ENCODE assay signal across 2 fruit fly cellular contexts in the genomic region with DNA sequence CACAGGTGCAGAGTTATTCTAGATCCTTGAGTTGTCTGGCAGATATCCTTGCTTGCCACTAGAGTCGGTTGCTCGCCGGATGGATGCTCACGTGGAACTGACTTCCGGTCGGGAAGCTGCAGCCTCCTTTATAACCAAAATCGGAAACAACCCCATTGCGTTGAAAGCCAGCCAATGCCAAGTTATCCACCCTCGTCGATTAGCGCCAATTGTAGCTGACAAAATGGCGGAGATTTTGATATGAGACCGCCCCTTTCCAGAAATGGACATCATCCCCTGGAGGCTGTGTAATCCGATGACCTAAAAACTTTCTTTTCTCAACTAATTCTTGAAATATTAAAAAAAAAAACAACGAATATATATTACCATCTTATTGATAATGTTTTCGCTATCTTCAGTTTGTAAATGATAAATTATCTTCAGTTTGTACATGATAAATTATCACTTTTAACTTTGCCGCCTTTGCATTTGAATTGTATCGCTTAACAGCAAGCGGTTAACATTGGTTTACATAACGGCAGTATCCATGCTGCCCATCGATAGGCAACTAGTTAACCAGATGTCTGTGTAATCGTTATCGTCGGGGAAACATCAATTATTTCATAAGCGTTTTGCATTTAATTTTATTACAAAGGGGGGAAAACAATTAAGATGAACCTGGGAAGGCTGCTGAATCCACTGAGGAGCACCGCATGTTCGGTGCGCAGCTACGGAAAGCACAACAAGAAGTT.
TF ChIP-seq lines count a peak whose summit lies in the region.

A gene (minus strand): TSS at position 99 of the 731 bp plus-strand sequence.
A gene (plus strand): TSS at position 556 of the 731 bp plus-strand sequence.

- no peak for TF ChIP-seq CTCF in whole organism, embryonic (GFP tag; optimal IDR thresholded peaks at IDR 0.05; lab: Kevin White, UChicago)

TF ChIP-seq in whole organism, embryonic, 481 proteins besides CTCF, POLR2A, EP300 and RAD21 (continues in another document):
- TF ChIP-seq croc (GFP tag; conservative IDR thresholded peaks at IDR 0.05; lab: Robert Waterston, UW): no peak
- TF ChIP-seq inv (GFP tag; IDR thresholded peaks at IDR 0.05; lab: Robert Waterston, UW; ENCODE audit: partially characterized antibody): peak; percentile 60
- peak; percentile 6 for TF ChIP-seq exex (tag; optimal IDR thresholded peaks at IDR 0.05; lab: Kevin White, UChicago)
- no peak for TF ChIP-seq nom (GFP tag; optimal IDR thresholded peaks at IDR 0.05; lab: Kevin White, UChicago)
- peak; percentile 18 for TF ChIP-seq CG4617 (GFP tag; optimal IDR thresholded peaks at IDR 0.05; lab: Kevin White, UChicago; ENCODE audit: borderline replicate concordance)
- TF ChIP-seq CG11247 (GFP tag; IDR thresholded peaks at IDR 0.05; lab: Robert Waterston, UW): no peak
- TF ChIP-seq CG34224 (GFP tag; IDR thresholded peaks at IDR 0.05; lab: Robert Waterston, UW; ENCODE audit: partially characterized antibody): peak; percentile 90
- peak; percentile 97 for TF ChIP-seq CG6791 (GFP tag; IDR thresholded peaks at IDR 0.05; lab: Robert Waterston, UW; ENCODE audit: partially characterized antibody)
- no peak for TF ChIP-seq CG32772 (GFP tag; IDR thresholded peaks at IDR 0.05; lab: Robert Waterston, UW)
- TF ChIP-seq Doc2 (GFP tag; IDR thresholded peaks at IDR 0.05; lab: Robert Waterston, UW): no peak
- TF ChIP-seq crc (GFP tag; optimal IDR thresholded peaks at IDR 0.05; lab: Kevin White, UChicago): no peak
- TF ChIP-seq CG30431 (GFP tag; optimal IDR thresholded peaks at IDR 0.05; lab: Kevin White, UChicago): no peak
- TF ChIP-seq CG8388 (GFP tag; optimal IDR thresholded peaks at IDR 0.05; lab: Kevin White, UChicago): no peak
- TF ChIP-seq CG4328 (GFP tag; optimal IDR thresholded peaks at IDR 0.05; lab: Kevin White, UChicago): no peak
- TF ChIP-seq CG7786 (GFP tag; optimal IDR thresholded peaks at IDR 0.05; lab: Kevin White, UChicago): no peak
- no peak for TF ChIP-seq pnt (GFP tag; optimal IDR thresholded peaks at IDR 0.05; lab: Kevin White, UChicago)
- TF ChIP-seq Optix (GFP tag; IDR thresholded peaks at IDR 0.05; lab: Robert Waterston, UW): no peak
- TF ChIP-seq kah (GFP tag; optimal IDR thresholded peaks at IDR 0.05; lab: Kevin White, UChicago): no peak
- peak; percentile 81 for TF ChIP-seq sna (GFP tag; IDR thresholded peaks at IDR 0.05; lab: Robert Waterston, UW; ENCODE audit: partially characterized antibody)
- peak; percentile 81; the same call in 1 of the 2 replicates for TF ChIP-seq amos (GFP tag; IDR thresholded peaks at IDR 0.05; lab: Robert Waterston, UW; ENCODE audit: partially characterized antibody)
- peak; percentile 100 for TF ChIP-seq HLH4C (GFP tag; IDR thresholded peaks at IDR 0.05; lab: Robert Waterston, UW; ENCODE audit: partially characterized antibody)
- TF ChIP-seq CG13287 (GFP tag; IDR thresholded peaks at IDR 0.05; lab: Robert Waterston, UW; ENCODE audit: partially characterized antibody): peak; percentile 81
- no peak for TF ChIP-seq CG6689 (GFP tag; IDR thresholded peaks at IDR 0.05; lab: Robert Waterston, UW)
- peak; percentile 61; the same call in 1 of the 2 replicates for TF ChIP-seq seq (GFP tag; IDR thresholded peaks at IDR 0.05; lab: Robert Waterston, UW)
- no peak for TF ChIP-seq Eip74EF (GFP tag; optimal IDR thresholded peaks at IDR 0.05; lab: Kevin White, UChicago)
- TF ChIP-seq fd3F (GFP tag; optimal IDR thresholded peaks at IDR 0.05; lab: Kevin White, UChicago): no peak
- TF ChIP-seq chn (GFP tag; optimal IDR thresholded peaks at IDR 0.05; lab: Kevin White, UChicago): no peak
- no peak for TF ChIP-seq CG11085 (GFP tag; IDR thresholded peaks at IDR 0.05; lab: Robert Waterston, UW)
- no peak for TF ChIP-seq fd64A (GFP tag; optimal IDR thresholded peaks at IDR 0.05; lab: Kevin White, UChicago)
- TF ChIP-seq unc-4 (GFP tag; IDR thresholded peaks at IDR 0.05; lab: Robert Waterston, UW; ENCODE audit: partially characterized antibody): peak; percentile 65
- no peak for TF ChIP-seq Xrp1 (GFP tag; IDR thresholded peaks at IDR 0.05; lab: Robert Waterston, UW)
- no peak for TF ChIP-seq dimm (GFP tag; IDR thresholded peaks at IDR 0.05; lab: Robert Waterston, UW)
- peak; percentile 70 for TF ChIP-seq Doc3 (GFP tag; IDR thresholded peaks at IDR 0.05; lab: Robert Waterston, UW; ENCODE audit: partially characterized antibody)
- TF ChIP-seq Rfx (GFP tag; IDR thresholded peaks at IDR 0.05; lab: Robert Waterston, UW): no peak
- no peak for TF ChIP-seq cwo (GFP tag; optimal IDR thresholded peaks at IDR 0.05; lab: Kevin White, UChicago)
- peak; percentile 91 for TF ChIP-seq zen2 (GFP tag; IDR thresholded peaks at IDR 0.05; lab: Robert Waterston, UW; ENCODE audit: partially characterized antibody)
- TF ChIP-seq Dp (GFP tag; optimal IDR thresholded peaks at IDR 0.05; lab: Kevin White, UChicago): peak; percentile 80
- TF ChIP-seq CG11398 (GFP tag; optimal IDR thresholded peaks at IDR 0.05; lab: Kevin White, UChicago): no peak
- TF ChIP-seq pzg (GFP tag; optimal IDR thresholded peaks at IDR 0.05; lab: Kevin White, UChicago): peak; percentile 45

TF ChIP-seq in whole organism, prepupa, 60 proteins besides CTCF, POLR2A, EP300 and RAD21:
- TF ChIP-seq Hr4 (GFP tag; optimal IDR thresholded peaks at IDR 0.05; lab: Kevin White, UChicago) (no peak), CG6808 (GFP tag; optimal IDR thresholded peaks at IDR 0.05; lab: Kevin White, UChicago) (peak; percentile 99)
